Fruit fly (Drosophila melanogaster) whole organism, embryonic: ENCODE results near the gene CG6028.

Source experiments
- ATbp ChIP-seq: fragments of 200-800 bp; sonication (Bioruptor generic); optimal IDR thresholded peaks from 2 replicates; lab custom pipeline; 2017; ENCODE audit warnings: missing biosample characterization, mild to moderate bottlenecking, missing genetic modification characterization, missing genetic modification reagents
- CG12942 ChIP-seq: fragments of 200-800 bp; sonication (Bioruptor generic); optimal IDR thresholded peaks from 3 replicates; lab custom pipeline; 2016; ENCODE audit warnings: missing biosample characterization, missing genetic modification characterization
- CG17186 ChIP-seq: fragments of 200-800 bp; sonication (Bioruptor generic); optimal IDR thresholded peaks from 3 replicates; lab custom pipeline; 2017; ENCODE audit warnings: missing biosample characterization, missing genetic modification reagents, missing genetic modification characterization
- CG42726 ChIP-seq: fragments of 200-800 bp; sonication (Bioruptor generic); IDR thresholded peaks from 2 replicates; pipeline ENCODE4 v1.3.6; 2022; ENCODE audit warnings: missing biosample characterization, missing genetic modification characterization; ENCODE audit not compliant: partially characterized antibody
- CG6272 ChIP-seq: fragments of 200-800 bp; sonication (Bioruptor generic); IDR thresholded peaks from 2 replicates; pipeline ENCODE4 v1.3.6; 2022; ENCODE audit warnings: missing biosample characterization, missing genetic modification characterization
- CG6689 ChIP-seq: fragments of 200-800 bp; sonication (Bioruptor generic); IDR thresholded peaks from 2 replicates; pipeline ENCODE4 v1.3.6; 2022; ENCODE audit warnings: missing biosample characterization, missing genetic modification characterization
- Hr39 ChIP-seq: fragments of >200 bp; optimal IDR thresholded peaks from 2 replicates; lab custom pipeline; 2017
- Ssrp ChIP-seq: fragments of 200-800 bp; sonication (Bioruptor generic); optimal IDR thresholded peaks from 2 replicates; lab custom pipeline; 2018; ENCODE audit warnings: missing biosample characterization, mild to moderate bottlenecking, missing genetic modification characterization, moderate library complexity
- bowl ChIP-seq: fragments of 200-800 bp; sonication (Bioruptor generic); IDR thresholded peaks from 2 replicates; pipeline ENCODE4 v1.3.6; 2022; ENCODE audit warnings: missing biosample characterization, missing genetic modification characterization
- chif ChIP-seq, 2 experiments: fragments of 200-800 bp; sonication (Bioruptor generic); optimal IDR thresholded peaks; 3 replicates each; lab custom pipeline; 2016; ENCODE audit warnings: missing biosample characterization in 2 of 2, missing genetic modification characterization in 2 of 2
- en ChIP-seq: fragments of 200-800 bp; sonication (Bioruptor generic); optimal IDR thresholded peaks from 2 replicates; lab custom pipeline; 2016; ENCODE audit warnings: missing biosample characterization, missing genetic modification characterization
- gt ChIP-seq: fragments of 200-800 bp; sonication (Bioruptor generic); IDR thresholded peaks from 2 replicates; pipeline ENCODE4 v1.3.6; 2022; ENCODE audit warnings: missing biosample characterization, missing genetic modification characterization
- rib ChIP-seq: fragments of 200-800 bp; sonication (Bioruptor generic); IDR thresholded peaks from 2 replicates; pipeline ENCODE4 v1.3.6; 2022; ENCODE audit warnings: missing biosample characterization, missing genetic modification characterization

dm6 chr3R:21976355-21976858 is 48.9 kb downstream of the CG6028 start:
- no peak for TF ChIP-seq CG6272 (GFP tag; lab: Robert Waterston, UW)
- no peak for TF ChIP-seq bowl (GFP tag; lab: Robert Waterston, UW)
- TF ChIP-seq Ssrp (tag; lab: Kevin White, UChicago), result no peak
- TF ChIP-seq en, result no peak
- no peak for TF ChIP-seq rib (GFP tag; lab: Robert Waterston, UW)
- TF ChIP-seq gt, result no peak
- no peak for TF ChIP-seq CG6689 (GFP tag; lab: Robert Waterston, UW)
- TF ChIP-seq ATbp (GFP tag; lab: Kevin White, UChicago), result no peak
- TF ChIP-seq CG42726 (GFP tag; lab: Robert Waterston, UW), result no peak
- TF ChIP-seq Hr39 (lab: Kevin White, UChicago), result no peak
- no peak for TF ChIP-seq CG17186 (GFP tag; lab: Kevin White, UChicago)
- no peak for TF ChIP-seq CG12942
- TF ChIP-seq chif (GFP tag; optimal IDR thresholded peaks at IDR 0.05; lab: Kevin White, UChicago), result no peak
